Fruit fly (Drosophila melanogaster) whole organism, prepupa: Measurements from ENCODE around the gene B52.

Source experiments
- Blimp-1 ChIP-seq: fragments of 200-800 bp; sonication (Bioruptor generic); optimal IDR thresholded peaks from 3 replicates; lab custom pipeline; 2017; ENCODE audit warnings: missing biosample characterization, missing genetic modification characterization, mild to moderate bottlenecking, moderate library complexity, missing genetic modification reagents
- CG10631 ChIP-seq: fragments of 200-800 bp; sonication (Bioruptor generic); optimal IDR thresholded peaks from 2 replicates; lab custom pipeline; 2016; ENCODE audit warnings: missing biosample characterization, missing genetic modification characterization
- CG10669 ChIP-seq: fragments of 200-800 bp; sonication (Bioruptor generic); optimal IDR thresholded peaks from 3 replicates; lab custom pipeline; 2018; ENCODE audit warnings: missing biosample characterization, mild to moderate bottlenecking, missing genetic modification characterization, moderate library complexity
- CG11294 ChIP-seq: fragments of 200-800 bp; sonication (Bioruptor generic); IDR thresholded peaks from 2 replicates; pipeline ENCODE4 v1.3.6; 2022; ENCODE audit warnings: missing biosample characterization, missing genetic modification characterization
- CG11762 ChIP-seq: fragments of 200-800 bp; sonication (Bioruptor generic); optimal IDR thresholded peaks from 3 replicates; lab custom pipeline; 2016; ENCODE audit warnings: missing biosample characterization, missing genetic modification characterization; ENCODE audit not compliant: insufficient read depth
- CG11902 ChIP-seq: fragments of 200-800 bp; sonication (Bioruptor generic); optimal IDR thresholded peaks from 3 replicates; lab custom pipeline; 2016; ENCODE audit warnings: missing biosample characterization, missing genetic modification characterization
- CG15336 ChIP-seq: fragments of 200-800 bp; sonication (Bioruptor generic); IDR thresholded peaks from 2 replicates; pipeline ENCODE4 v1.3.6; 2022; ENCODE audit warnings: missing biosample characterization, missing genetic modification characterization
- CG1621 ChIP-seq: fragments of 200-800 bp; sonication (Bioruptor generic); optimal IDR thresholded peaks from 3 replicates; lab custom pipeline; 2018; ENCODE audit warnings: missing biosample characterization, mild to moderate bottlenecking, missing genetic modification characterization
- CG16779 ChIP-seq: fragments of 200-800 bp; sonication (Bioruptor generic); optimal IDR thresholded peaks from 3 replicates; lab custom pipeline; 2017; ENCODE audit warnings: missing biosample characterization, mild to moderate bottlenecking, missing genetic modification characterization
- CG31627 ChIP-seq: fragments of 200-800 bp; sonication (Bioruptor generic); optimal IDR thresholded peaks from 3 replicates; lab custom pipeline; 2016; ENCODE audit warnings: missing biosample characterization, missing genetic modification characterization
- CG34406 ChIP-seq: fragments of 200-800 bp; sonication (Bioruptor generic); optimal IDR thresholded peaks from 3 replicates; lab custom pipeline; 2016; ENCODE audit warnings: missing biosample characterization, missing genetic modification characterization
- CG3919 ChIP-seq: fragments of 200-800 bp; sonication (Bioruptor generic); optimal IDR thresholded peaks from 3 replicates; lab custom pipeline; 2016; ENCODE audit warnings: missing biosample characterization, missing genetic modification characterization
- CG6163 ChIP-seq: fragments of 200-800 bp; sonication (Bioruptor generic); IDR thresholded peaks from 3 replicates; pipeline ENCODE4 v1.3.6; 2022; ENCODE audit warnings: missing biosample characterization, missing genetic modification characterization
- CG6276 ChIP-seq: fragments of 200-800 bp; sonication (Bioruptor generic); optimal IDR thresholded peaks from 2 replicates; lab custom pipeline; 2017; ENCODE audit warnings: missing biosample characterization, mild to moderate bottlenecking, missing genetic modification characterization
- CG6792 ChIP-seq: fragments of 200-800 bp; sonication (Bioruptor generic); optimal IDR thresholded peaks from 3 replicates; lab custom pipeline; 2016; ENCODE audit warnings: missing biosample characterization, missing genetic modification characterization
- CG6808 ChIP-seq: fragments of 200-800 bp; sonication (Bioruptor generic); optimal IDR thresholded peaks from 3 replicates; lab custom pipeline; 2017; ENCODE audit warnings: missing biosample characterization, missing genetic modification characterization, mild to moderate bottlenecking, moderate library complexity, missing genetic modification reagents
- CG6854 ChIP-seq: fragments of 200-800 bp; sonication (Bioruptor generic); optimal IDR thresholded peaks from 2 replicates; lab custom pipeline; 2017; ENCODE audit warnings: missing biosample characterization, mild to moderate bottlenecking, missing genetic modification characterization
- CG7368 ChIP-seq: fragments of 200-800 bp; sonication (Bioruptor generic); optimal IDR thresholded peaks from 3 replicates; lab custom pipeline; 2016; ENCODE audit warnings: missing biosample characterization, missing genetic modification characterization
- CG8119 ChIP-seq: fragments of 200-800 bp; sonication (Bioruptor generic); IDR thresholded peaks from 3 replicates; pipeline ENCODE4 v1.3.6; 2022; ENCODE audit warnings: missing biosample characterization, missing genetic modification characterization
- CG8319 ChIP-seq: fragments of 200-800 bp; sonication (Bioruptor generic); optimal IDR thresholded peaks from 3 replicates; lab custom pipeline; 2016; ENCODE audit warnings: missing biosample characterization, missing genetic modification characterization
- CG8632 ChIP-seq: fragments of 200-800 bp; sonication (Bioruptor generic); optimal IDR thresholded peaks from 3 replicates; lab custom pipeline; 2016; ENCODE audit warnings: missing biosample characterization, missing genetic modification characterization
- CG9139 ChIP-seq: fragments of 200-800 bp; sonication (Bioruptor generic); optimal IDR thresholded peaks from 3 replicates; lab custom pipeline; 2017; ENCODE audit warnings: missing biosample characterization, mild to moderate bottlenecking, missing genetic modification characterization
- Eip75B ChIP-seq: fragments of 200-800 bp; sonication (Bioruptor generic); optimal IDR thresholded peaks from 3 replicates; lab custom pipeline; 2016; ENCODE audit warnings: missing biosample characterization, missing genetic modification characterization
- Eip78C ChIP-seq: fragments of 200-800 bp; sonication (Bioruptor generic); peaks from one replicate; lab custom pipeline; 2016; ENCODE audit warnings: missing biosample characterization, missing genetic modification characterization
- Eip93F ChIP-seq: fragments of 200-800 bp; sonication (Bioruptor generic); optimal IDR thresholded peaks from 2 replicates; lab custom pipeline; 2016; ENCODE audit warnings: missing biosample characterization, mild to moderate bottlenecking, missing genetic modification characterization
- Ets21C ChIP-seq: fragments of 200-800 bp; sonication (Bioruptor generic); optimal IDR thresholded peaks from 3 replicates; lab custom pipeline; 2016; ENCODE audit warnings: missing biosample characterization, missing genetic modification characterization
- Gug ChIP-seq: fragments of 200-800 bp; sonication (Bioruptor generic); IDR thresholded peaks from 2 replicates; pipeline ENCODE4 v1.3.6; 2022; ENCODE audit warnings: missing biosample characterization, missing genetic modification characterization
- Hr38 ChIP-seq: sonication (Bioruptor generic); optimal IDR thresholded peaks from 2 replicates; lab custom pipeline; 2016; ENCODE audit warnings: missing biosample characterization, missing genetic modification characterization
- Hr39 ChIP-seq: fragments of 200-800 bp; sonication (Bioruptor generic); optimal IDR thresholded peaks from 2 replicates; lab custom pipeline; 2016; ENCODE audit warnings: missing biosample characterization, missing genetic modification characterization
- Hr4 ChIP-seq: fragments of 200-800 bp; sonication (Bioruptor generic); optimal IDR thresholded peaks from 3 replicates; lab custom pipeline; 2016; ENCODE audit warnings: missing biosample characterization, missing genetic modification characterization
- Lpt ChIP-seq: fragments of 200-800 bp; sonication (Bioruptor generic); optimal IDR thresholded peaks from 3 replicates; lab custom pipeline; 2016; ENCODE audit warnings: missing biosample characterization, missing genetic modification characterization
- Met ChIP-seq: fragments of 200-800 bp; sonication (Bioruptor generic); optimal IDR thresholded peaks from 3 replicates; lab custom pipeline; 2016; ENCODE audit warnings: missing biosample characterization, missing genetic modification characterization
- OdsH ChIP-seq: fragments of 200-800 bp; sonication (Bioruptor generic); optimal IDR thresholded peaks from 3 replicates; lab custom pipeline; 2016; ENCODE audit warnings: missing biosample characterization, missing genetic modification characterization
- Smox ChIP-seq: fragments of 200-800 bp; sonication (Bioruptor generic); optimal IDR thresholded peaks from 3 replicates; lab custom pipeline; 2016; ENCODE audit warnings: missing biosample characterization, missing genetic modification characterization
- Sox102F ChIP-seq: fragments of 200-800 bp; sonication (Bioruptor generic); optimal IDR thresholded peaks from 2 replicates; lab custom pipeline; 2016; ENCODE audit warnings: missing biosample characterization, mild to moderate bottlenecking, missing genetic modification characterization
- Sox14 ChIP-seq: fragments of 200-800 bp; sonication (Bioruptor generic); optimal IDR thresholded peaks from 3 replicates; lab custom pipeline; 2016; ENCODE audit warnings: missing biosample characterization, missing genetic modification characterization
- Sox15 ChIP-seq: fragments of 200-800 bp; sonication (Bioruptor generic); optimal IDR thresholded peaks from 3 replicates; lab custom pipeline; 2016; ENCODE audit warnings: missing biosample characterization, missing genetic modification characterization
- achi ChIP-seq: fragments of 200-800 bp; sonication (Bioruptor generic); optimal IDR thresholded peaks from 3 replicates; lab custom pipeline; 2016; ENCODE audit warnings: missing biosample characterization, missing genetic modification characterization
- acj6 ChIP-seq: fragments of 200-800 bp; sonication (Bioruptor generic); optimal IDR thresholded peaks from 3 replicates; lab custom pipeline; 2016; ENCODE audit warnings: missing biosample characterization, missing genetic modification characterization
- cyc ChIP-seq: fragments of 200-800 bp; sonication (Bioruptor generic); optimal IDR thresholded peaks from 3 replicates; lab custom pipeline; 2016; ENCODE audit warnings: missing biosample characterization, missing genetic modification characterization
- dac ChIP-seq: fragments of 200-800 bp; sonication (Bioruptor generic); optimal IDR thresholded peaks from 2 replicates; lab custom pipeline; 2017; ENCODE audit warnings: missing biosample characterization, mild to moderate bottlenecking, missing genetic modification characterization
- eg ChIP-seq: fragments of 200-800 bp; sonication (Bioruptor generic); IDR thresholded peaks from 3 replicates; pipeline ENCODE4 v1.3.6; 2022; ENCODE audit warnings: missing biosample characterization, missing genetic modification characterization
- fd59A ChIP-seq: fragments of 200-800 bp; sonication (Bioruptor generic); optimal IDR thresholded peaks from 2 replicates; lab custom pipeline; 2017; ENCODE audit warnings: missing biosample characterization, mild to moderate bottlenecking, missing genetic modification characterization, missing genetic modification reagents
- fd85E ChIP-seq: fragments of 200-800 bp; sonication (Bioruptor generic); optimal IDR thresholded peaks from 3 replicates; lab custom pipeline; 2016; ENCODE audit warnings: missing biosample characterization, missing genetic modification characterization
- net ChIP-seq: fragments of 200-800 bp; sonication (Bioruptor generic); optimal IDR thresholded peaks from 3 replicates; lab custom pipeline; 2016; ENCODE audit warnings: missing biosample characterization, missing genetic modification characterization
- pdm3 ChIP-seq: fragments of 200-800 bp; sonication (Bioruptor generic); optimal IDR thresholded peaks from 3 replicates; lab custom pipeline; 2016; ENCODE audit warnings: missing biosample characterization, missing genetic modification characterization
- salr ChIP-seq, 2 experiments: fragments of 200-800 bp; sonication (Bioruptor generic); optimal IDR thresholded peaks; 3 replicates each; lab custom pipeline; 2016 to 2018; ENCODE audit warnings: missing biosample characterization in 2 of 2, missing genetic modification characterization in 2 of 2, mild to moderate bottlenecking in 1 of 2
- ss ChIP-seq, 2 experiments: fragments of 200-800 bp; sonication (Bioruptor generic); optimal IDR thresholded peaks; 2 replicates in 1 of 2; 3 replicates in 1 of 2; lab custom pipeline; 2017 to 2018; ENCODE audit warnings: mild to moderate bottlenecking in 2 of 2, missing biosample characterization in 2 of 2, missing genetic modification characterization in 2 of 2, moderate library complexity in 1 of 2
- svp ChIP-seq: fragments of 200-800 bp; sonication (Bioruptor generic); peaks from one replicate; lab custom pipeline; 2016; ENCODE audit warnings: missing biosample characterization, missing genetic modification characterization
- topi ChIP-seq: fragments of 200-800 bp; sonication (Bioruptor generic); optimal IDR thresholded peaks from 3 replicates; lab custom pipeline; 2016; ENCODE audit warnings: missing biosample characterization, missing genetic modification characterization
- vri ChIP-seq: fragments of 200-800 bp; sonication (Bioruptor generic); optimal IDR thresholded peaks from 3 replicates; lab custom pipeline; 2016; ENCODE audit warnings: missing biosample characterization, mild to moderate bottlenecking, missing genetic modification characterization

B52 gene

dm6 chr3R:13660924-13661659, at the start of gene B52:
B52 (plus strand) TSS chr3R:13661311.
- peak; percentile 44; the same call in 1 of the 2 replicates for TF ChIP-seq CG15336
- TF ChIP-seq acj6 (GFP tag; lab: Kevin White, UChicago) = peak; percentile 55
- peak; percentile 26 for TF ChIP-seq Sox15 (GFP tag; lab: Kevin White, UChicago)
- TF ChIP-seq Sox14 (GFP tag; lab: Kevin White, UChicago) = peak; percentile 48
- peak; percentile 51 for TF ChIP-seq pdm3 (GFP tag; lab: Kevin White, UChicago)
- TF ChIP-seq ss (GFP tag; optimal IDR thresholded peaks at IDR 0.05; lab: Kevin White, UChicago) = peak; percentile 68 to 84
- no peak for TF ChIP-seq Gug
- peak; percentile 58 for TF ChIP-seq CG8632 (GFP tag; lab: Kevin White, UChicago)
- TF ChIP-seq CG11294 = no peak
- no peak for TF ChIP-seq CG10631 (GFP tag; lab: Kevin White, UChicago)
- TF ChIP-seq CG8319 (GFP tag; lab: Kevin White, UChicago) = peak; percentile 22
- no peak for TF ChIP-seq CG11902 (GFP tag; lab: Kevin White, UChicago)
- TF ChIP-seq achi = peak; percentile 99
- TF ChIP-seq CG1621 (tag; lab: Kevin White, UChicago) = peak; percentile 61
- no peak for TF ChIP-seq Lpt (GFP tag; lab: Kevin White, UChicago)
- peak; percentile 66 for TF ChIP-seq CG6808 (GFP tag; lab: Kevin White, UChicago)
- peak; percentile 69 for TF ChIP-seq CG3919 (GFP tag; lab: Kevin White, UChicago)
- peak; percentile 70 for TF ChIP-seq topi (GFP tag; lab: Kevin White, UChicago)
- peak; percentile 59 for TF ChIP-seq CG9139 (GFP tag; lab: Kevin White, UChicago)
- peak; percentile 30 to 44 for TF ChIP-seq salr (GFP tag; optimal IDR thresholded peaks at IDR 0.05; lab: Kevin White, UChicago)
- no peak for TF ChIP-seq Eip93F (GFP tag; lab: Kevin White, UChicago)
- TF ChIP-seq Hr39 = peak; percentile 59
- peak; percentile 94 for TF ChIP-seq Blimp-1 (GFP tag; lab: Kevin White, UChicago)
- no peak for TF ChIP-seq CG8119 (GFP tag; lab: Robert Waterston, UW)
- peak; percentile 2 for TF ChIP-seq fd59A (GFP tag; lab: Kevin White, UChicago)
- TF ChIP-seq CG6792 (GFP tag; lab: Kevin White, UChicago) = peak; percentile 14
- TF ChIP-seq Sox102F (GFP tag; lab: Kevin White, UChicago) = peak; percentile 70
- no peak for TF ChIP-seq CG11762 (GFP tag; lab: Kevin White, UChicago)
- TF ChIP-seq CG34406 (GFP tag; lab: Kevin White, UChicago) = peak; percentile 69
- TF ChIP-seq dac = no peak
- peak; percentile 64 for TF ChIP-seq fd85E (GFP tag; lab: Kevin White, UChicago)
- no peak for TF ChIP-seq Smox (GFP tag; lab: Kevin White, UChicago)
- peak; percentile 55 for TF ChIP-seq Eip75B (GFP tag; lab: Kevin White, UChicago)
- peak; percentile 52 for TF ChIP-seq CG7368 (GFP tag; lab: Kevin White, UChicago)
- TF ChIP-seq CG31627 (GFP tag; lab: Kevin White, UChicago) = peak; percentile 66
- peak; percentile 22 for TF ChIP-seq Hr4
- peak; percentile 61 for TF ChIP-seq Met (GFP tag; lab: Kevin White, UChicago)
- TF ChIP-seq CG6854 (GFP tag; lab: Kevin White, UChicago) = peak; percentile 83
- TF ChIP-seq Eip78C (GFP tag; lab: Kevin White, UChicago) = peak; percentile 87
- TF ChIP-seq CG6276 (GFP tag; lab: Kevin White, UChicago) = no peak
- TF ChIP-seq vri = peak; percentile 77
- peak; percentile 45 for TF ChIP-seq svp (GFP tag; lab: Kevin White, UChicago)
- peak; percentile 66 for TF ChIP-seq CG16779 (tag; lab: Kevin White, UChicago)
- peak; percentile 42 for TF ChIP-seq OdsH (GFP tag; lab: Kevin White, UChicago)
- TF ChIP-seq cyc (GFP tag; lab: Kevin White, UChicago) = peak; percentile 53
- peak; percentile 62; the same call in 2 of the 3 replicates for TF ChIP-seq eg (GFP tag; lab: Robert Waterston, UW)
- peak; percentile 68 for TF ChIP-seq net (GFP tag; lab: Kevin White, UChicago)
- peak; percentile 58; the same call in 1 of the 3 replicates for TF ChIP-seq CG6163 (GFP tag; lab: Robert Waterston, UW)
- TF ChIP-seq Hr38 (GFP tag; lab: Kevin White, UChicago) = no peak
- peak; percentile 37 for TF ChIP-seq CG10669 (GFP tag; lab: Kevin White, UChicago)
- peak; percentile 11 for TF ChIP-seq Ets21C
